Fruit fly (Drosophila melanogaster) whole organism, embryonic: ENCODE results near the gene CG43610.

Experiments used
- Awh ChIP-seq: fragments of 200-800 bp; sonication (Bioruptor generic); IDR thresholded peaks from 2 replicates; pipeline ENCODE4, ENCODE4 v1.3.6; 2022; ENCODE audit warnings: missing biosample characterization, missing genetic modification characterization
- C15 ChIP-seq: fragments of 200-800 bp; sonication (Bioruptor generic); IDR thresholded peaks from 3 replicates; pipeline ENCODE4 v1.3.6; 2022; ENCODE audit warnings: missing biosample characterization, missing genetic modification characterization
- CG10274 ChIP-seq: fragments of 200-800 bp; sonication (Bioruptor generic); optimal IDR thresholded peaks from 3 replicates; lab custom pipeline; 2017; ENCODE audit warnings: missing biosample characterization, mild to moderate bottlenecking, missing genetic modification characterization
- CG11247 ChIP-seq: fragments of 200-800 bp; sonication (Bioruptor generic); IDR thresholded peaks from 2 replicates; pipeline ENCODE4 v1.3.6; 2022; ENCODE audit warnings: missing biosample characterization, missing genetic modification characterization
- CG12659 ChIP-seq: fragments of 200-800 bp; sonication (Bioruptor generic); optimal IDR thresholded peaks from 3 replicates; lab custom pipeline; 2017; ENCODE audit warnings: mild to moderate bottlenecking, missing biosample characterization, missing genetic modification reagents, missing genetic modification characterization
- CG14014 ChIP-seq: fragments of 200-800 bp; sonication (Bioruptor generic); IDR thresholded peaks from 2 replicates; pipeline ENCODE4 v1.3.6; 2022; ENCODE audit warnings: missing biosample characterization, missing genetic modification characterization
- CG15011 ChIP-seq: fragments of 200-800 bp; sonication (Bioruptor generic); optimal IDR thresholded peaks from 3 replicates; lab custom pipeline; 2018; ENCODE audit warnings: missing biosample characterization, mild to moderate bottlenecking, missing genetic modification characterization
- CG18599 ChIP-seq: fragments of 200-800 bp; sonication (Bioruptor generic); optimal IDR thresholded peaks from 3 replicates; lab custom pipeline; 2017; ENCODE audit warnings: missing biosample characterization, missing genetic modification characterization, mild to moderate bottlenecking, moderate library complexity, missing genetic modification reagents
- CG2120 ChIP-seq: fragments of 200-800 bp; sonication (Bioruptor generic); optimal IDR thresholded peaks from 3 replicates; lab custom pipeline; 2016; ENCODE audit warnings: missing biosample characterization, missing genetic modification characterization
- CG3726 ChIP-seq: fragments of 200-800 bp; sonication (Bioruptor generic); IDR thresholded peaks from 3 replicates; pipeline ENCODE4, ENCODE4 v1.3.6; 2022; ENCODE audit warnings: missing biosample characterization, missing genetic modification characterization
- CG4360 ChIP-seq: fragments of 200-800 bp; sonication (Bioruptor generic); IDR thresholded peaks from 2 replicates; pipeline ENCODE4 v1.3.6; 2022; ENCODE audit warnings: missing biosample characterization, missing genetic modification characterization
- CG6813 ChIP-seq: fragments of 200-800 bp; sonication (Bioruptor generic); optimal IDR thresholded peaks from 2 replicates; lab custom pipeline; 2017; ENCODE audit warnings: missing biosample characterization, missing genetic modification characterization, mild to moderate bottlenecking, moderate library complexity, missing genetic modification reagents
- CG7745 ChIP-seq: fragments of 200-800 bp; sonication (Bioruptor generic); optimal IDR thresholded peaks from 2 replicates; lab custom pipeline; 2018; ENCODE audit warnings: missing biosample characterization, mild to moderate bottlenecking, missing genetic modification characterization, moderate library complexity
- Camta ChIP-seq: fragments of 200-800 bp; sonication (Bioruptor generic); optimal IDR thresholded peaks from 2 replicates; lab custom pipeline; 2016; ENCODE audit warnings: missing biosample characterization, missing genetic modification characterization
- Chrac-16 ChIP-seq: fragments of 200-800 bp; sonication (Bioruptor generic); optimal IDR thresholded peaks from 3 replicates; lab custom pipeline; 2016; ENCODE audit warnings: missing biosample characterization, missing genetic modification characterization
- CoRest ChIP-seq: fragments of 200-800 bp; sonication (Bioruptor generic); optimal IDR thresholded peaks from 3 replicates; lab custom pipeline; 2018; ENCODE audit warnings: missing biosample characterization, mild to moderate bottlenecking, missing genetic modification characterization, moderate library complexity
- D ChIP-seq, 2 experiments: fragments of 200-800 bp in 1 of 2; fragments of >200 bp in 1 of 2; sonication (Bioruptor generic) in 1 of 2; optimal IDR thresholded peaks; 2 replicates in 1 of 2; 3 replicates in 1 of 2; lab custom pipeline; 2017; ENCODE audit warnings: mild to moderate bottlenecking in 1 of 2, missing biosample characterization in 1 of 2, missing genetic modification characterization in 1 of 2, missing genetic modification reagents in 1 of 2
- Dad ChIP-seq: fragments of 200-800 bp; sonication (Bioruptor generic); optimal IDR thresholded peaks from 3 replicates; lab custom pipeline; 2016; ENCODE audit warnings: missing biosample characterization, missing genetic modification characterization
- Dek ChIP-seq: fragments of 200-800 bp; sonication (Bioruptor generic); optimal IDR thresholded peaks from 3 replicates; lab custom pipeline; 2019; ENCODE audit warnings: missing biosample characterization, mild to moderate bottlenecking, missing genetic modification characterization, moderate library complexity
- Dp ChIP-seq: fragments of 200-800 bp; sonication (Bioruptor generic); optimal IDR thresholded peaks from 2 replicates; lab custom pipeline; 2018; ENCODE audit warnings: missing biosample characterization, mild to moderate bottlenecking, missing genetic modification characterization, moderate library complexity
- Dref ChIP-seq: fragments of 200-800 bp; sonication (Bioruptor generic); IDR thresholded peaks from 2 replicates; pipeline ENCODE4 v1.3.6; 2022; ENCODE audit warnings: missing biosample characterization, missing genetic modification characterization
- Drgx ChIP-seq: fragments of 200-800 bp; sonication (Bioruptor generic); IDR thresholded peaks from 2 replicates; pipeline ENCODE4 v1.3.6; 2022; ENCODE audit warnings: missing biosample characterization, missing genetic modification characterization
- E2f1 ChIP-seq: fragments of 200-800 bp; sonication (Bioruptor generic); IDR thresholded peaks from 2 replicates; pipeline ENCODE4 v1.3.6; 2022; ENCODE audit warnings: missing biosample characterization, missing genetic modification characterization
- Fer3 ChIP-seq: fragments of 200-800 bp; sonication (Bioruptor generic); optimal IDR thresholded peaks from 2 replicates; lab custom pipeline; 2018; ENCODE audit warnings: missing biosample characterization, mild to moderate bottlenecking, missing genetic modification characterization, moderate library complexity
- HLH4C ChIP-seq: fragments of 200-800 bp; sonication (Bioruptor generic); IDR thresholded peaks from 3 replicates; pipeline ENCODE4 v1.3.6; 2022; ENCODE audit warnings: missing biosample characterization, missing genetic modification characterization; ENCODE audit not compliant: partially characterized antibody
- Lhr ChIP-seq: fragments of 200-800 bp; sonication (Bioruptor generic); optimal IDR thresholded peaks from 3 replicates; lab custom pipeline; 2017; ENCODE audit warnings: mild to moderate bottlenecking, missing biosample characterization, missing genetic modification reagents, missing genetic modification characterization
- Max ChIP-seq: fragments of 200-800 bp; sonication (Bioruptor generic); optimal IDR thresholded peaks from 2 replicates; lab custom pipeline; 2016; ENCODE audit warnings: missing biosample characterization, mild to moderate bottlenecking, missing genetic modification characterization
- Med ChIP-seq: fragments of 200-800 bp; sonication (Bioruptor generic); peaks from one replicate; lab custom pipeline; 2016; ENCODE audit warnings: missing biosample characterization, missing genetic modification characterization, mild to moderate bottlenecking, inconsistent platforms, moderate library complexity
- NK7.1 ChIP-seq: fragments of 200-800 bp; sonication (Bioruptor generic); optimal IDR thresholded peaks from 3 replicates; lab custom pipeline; 2016; ENCODE audit warnings: missing biosample characterization, missing genetic modification characterization
- Oli ChIP-seq: fragments of 200-800 bp; sonication (Bioruptor generic); optimal IDR thresholded peaks from 2 replicates; lab custom pipeline; 2018; ENCODE audit warnings: missing biosample characterization, mild to moderate bottlenecking, missing genetic modification characterization, moderate library complexity
- Rfx ChIP-seq: fragments of 200-800 bp; sonication (Bioruptor generic); IDR thresholded peaks from 2 replicates; pipeline ENCODE4 v1.3.6; 2022; ENCODE audit warnings: missing biosample characterization, missing genetic modification characterization
- Side ChIP-seq: fragments of 200-800 bp; sonication (Bioruptor generic); optimal IDR thresholded peaks from 2 replicates; lab custom pipeline; 2016; ENCODE audit warnings: missing biosample characterization, missing genetic modification characterization
- Six4 ChIP-seq: fragments of 200-800 bp; sonication (Bioruptor generic); optimal IDR thresholded peaks from 2 replicates; lab custom pipeline; 2016; ENCODE audit warnings: missing biosample characterization, missing genetic modification characterization
- Sry-β ChIP-seq: fragments of 200-800 bp; sonication (Bioruptor generic); optimal IDR thresholded peaks from 2 replicates; lab custom pipeline; 2018; ENCODE audit warnings: missing biosample characterization, mild to moderate bottlenecking, missing genetic modification characterization, moderate library complexity
- Stat92E ChIP-seq, 3 experiments: fragments of >200 bp in 2 of 3; fragments of 200-800 bp in 1 of 3; sonication (Bioruptor generic) in 1 of 3; optimal IDR thresholded peaks; 2 replicates each; lab custom pipeline; 2017 to 2019; ENCODE audit warnings: missing biosample characterization in 3 of 3, missing genetic modification characterization in 3 of 3, mild to moderate bottlenecking in 1 of 3, moderate library complexity in 1 of 3
- chif ChIP-seq, 2 experiments: fragments of 200-800 bp; sonication (Bioruptor generic); optimal IDR thresholded peaks; 3 replicates each; lab custom pipeline; 2016; ENCODE audit warnings: missing biosample characterization in 2 of 2, missing genetic modification characterization in 2 of 2
- fru ChIP-seq: fragments of >200 bp; optimal IDR thresholded peaks from 2 replicates; lab custom pipeline; 2017
- her ChIP-seq: fragments of 200-800 bp; sonication (Bioruptor generic); optimal IDR thresholded peaks from 2 replicates; lab custom pipeline; 2016; ENCODE audit warnings: missing biosample characterization, missing genetic modification characterization
- insv ChIP-seq, 2 experiments: fragments of 200-800 bp; sonication (Bioruptor generic); optimal IDR thresholded peaks; 3 replicates each; lab custom pipeline; 2016 to 2018; ENCODE audit warnings: missing biosample characterization in 2 of 2, missing genetic modification characterization in 2 of 2
- lilli ChIP-seq: fragments of 200-800 bp; sonication (Bioruptor generic); optimal IDR thresholded peaks from 3 replicates; lab custom pipeline; 2016; ENCODE audit warnings: missing biosample characterization, missing genetic modification characterization
- nerfin-2 ChIP-seq: fragments of 200-800 bp; sonication (Bioruptor generic); IDR thresholded peaks from 2 replicates; pipeline ENCODE4 v1.3.6; 2022; ENCODE audit warnings: missing biosample characterization, missing genetic modification characterization; ENCODE audit not compliant: partially characterized antibody
- org-1 ChIP-seq: fragments of 200-800 bp; sonication (Bioruptor generic); optimal IDR thresholded peaks from 2 replicates; lab custom pipeline; 2017; ENCODE audit warnings: missing biosample characterization, missing genetic modification characterization
- prd ChIP-seq, 3 experiments: fragments of >200 bp in 2 of 3; fragments of 200-800 bp in 1 of 3; sonication (Bioruptor generic) in 1 of 3; optimal IDR thresholded peaks in 2 of 3; IDR thresholded peaks in 1 of 3; 2 replicates in 2 of 3; 3 replicates in 1 of 3; pipeline versions ENCODE4 v1.3.6 to Lab custom; 2017 to 2022; ENCODE audit warnings: missing biosample characterization in 1 of 3, missing genetic modification characterization in 1 of 3
- ranshi ChIP-seq: fragments of 200-800 bp; sonication (Bioruptor generic); IDR thresholded peaks from 2 replicates; pipeline ENCODE4 v1.3.6; 2022; ENCODE audit warnings: missing biosample characterization, missing genetic modification characterization
- row ChIP-seq: fragments of 200-800 bp; sonication (Bioruptor generic); IDR thresholded peaks from 3 replicates; pipeline ENCODE4 v1.3.6; 2022; ENCODE audit warnings: missing biosample characterization, missing genetic modification characterization
- so ChIP-seq: fragments of 200-800 bp; sonication (Bioruptor generic); IDR thresholded peaks from 3 replicates; pipeline ENCODE4 v1.3.6; 2022; ENCODE audit warnings: missing biosample characterization, missing genetic modification characterization
- tx ChIP-seq: fragments of 200-800 bp; sonication (Bioruptor generic); optimal IDR thresholded peaks from 2 replicates; lab custom pipeline; 2016; ENCODE audit warnings: missing biosample characterization, missing genetic modification characterization

Gene CG43610

DNA sequence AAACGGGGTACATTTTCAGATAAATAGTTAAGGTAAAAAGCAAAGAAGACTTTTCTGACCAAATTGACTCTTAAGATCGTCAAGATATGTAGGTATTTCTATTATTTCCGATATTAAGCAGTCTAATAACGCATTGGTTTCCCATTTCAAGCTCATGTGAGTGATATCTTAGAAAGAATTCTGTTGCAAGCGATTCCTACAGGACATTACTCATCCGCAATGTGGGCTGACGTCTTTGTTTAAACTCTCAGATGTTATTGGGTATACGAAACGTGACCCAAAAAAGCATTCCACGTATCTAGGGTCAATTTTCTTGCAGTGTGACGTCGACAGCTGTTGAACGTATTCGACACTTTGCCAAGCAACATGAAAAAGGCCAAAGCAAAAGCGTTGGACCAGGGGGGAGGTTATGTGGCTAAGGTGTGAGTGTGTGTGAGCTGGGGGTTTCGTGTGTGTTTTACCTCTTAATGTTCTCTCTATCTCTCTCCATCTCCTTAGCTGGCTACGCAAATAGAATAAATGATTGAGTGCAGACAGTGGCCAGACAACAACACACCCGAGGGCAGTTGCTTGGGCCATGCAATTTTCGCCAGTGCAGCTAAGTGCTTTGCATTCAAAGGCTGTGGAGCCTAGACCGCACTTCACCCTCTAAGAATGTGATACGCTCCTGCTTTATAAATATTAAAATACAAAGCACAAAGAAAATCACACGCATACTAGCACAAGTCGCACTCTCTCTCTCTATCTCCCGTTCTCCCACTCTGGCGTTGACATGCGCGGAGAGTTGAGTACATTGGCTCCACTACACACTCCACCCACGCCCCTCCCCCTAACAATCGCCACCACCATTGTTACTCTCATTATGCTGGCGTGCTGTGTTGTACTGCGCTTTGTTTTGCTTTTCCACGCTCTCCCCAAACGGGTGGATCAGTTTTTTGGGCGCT lies 11.7 kb upstream of the CG43610 start (continued):
- TF ChIP-seq CG2120 (GFP tag; lab: Kevin White, UChicago) (peak; percentile 97), CG18599 (GFP tag; lab: Kevin White, UChicago) (peak; percentile 93), CG7745 (tag; lab: Kevin White, UChicago) (no peak), nerfin-2 (GFP tag; lab: Robert Waterston, UW) (no peak), chif (GFP tag; optimal IDR thresholded peaks at IDR 0.05; lab: Kevin White, UChicago) (peak; percentile 92 to 96), Dp (GFP tag; lab: Kevin White, UChicago) (peak; percentile 19), C15 (peak; percentile 76; the same call in 2 of the 3 replicates), fru (lab: Kevin White, UChicago) (no peak), Fer3 (tag; lab: Kevin White, UChicago) (peak; percentile 88), D (optimal IDR thresholded peaks at IDR 0.05; lab: Kevin White, UChicago) (no peak), D (GFP tag; optimal IDR thresholded peaks at IDR 0.05; lab: Kevin White, UChicago) (peak; percentile 97), E2f1 (peak; percentile 89), Sry-β (GFP tag; lab: Kevin White, UChicago) (peak; percentile 57), Max (GFP tag; lab: Kevin White, UChicago) (peak; percentile 93), org-1 (GFP tag; lab: Kevin White, UChicago) (peak; percentile 97), Dek (tag; lab: Kevin White, UChicago) (peak; percentile 94), CG10274 (GFP tag; lab: Kevin White, UChicago) (peak; percentile 90), Stat92E (GFP tag; optimal IDR thresholded peaks at IDR 0.05; lab: Kevin White, UChicago) (peak in 2 of 3 experiments; percentile 88 to 91), Med (GFP tag; lab: Kevin White, UChicago) (peak; percentile 98), Six4 (GFP tag; lab: Kevin White, UChicago) (peak; percentile 97), CG14014 (GFP tag; lab: Robert Waterston, UW) (peak; percentile 87), her (peak; percentile 94), HLH4C (GFP tag; lab: Robert Waterston, UW) (peak; percentile 47; the same call in 1 of the 3 replicates), insv (GFP tag; optimal IDR thresholded peaks at IDR 0.05; lab: Kevin White, UChicago) (peak; percentile 49 to 72), Dad (GFP tag; lab: Kevin White, UChicago) (peak; percentile 95), Rfx (GFP tag; lab: Robert Waterston, UW) (peak; percentile 91), Drgx (GFP tag; lab: Robert Waterston, UW) (peak; percentile 87), CG12659 (GFP tag; lab: Kevin White, UChicago) (peak; percentile 98), CG6813 (GFP tag; lab: Kevin White, UChicago) (peak; percentile 83), Awh (GFP tag; lab: Robert Waterston, UW) (peak; percentile 53), Side (GFP tag; lab: Kevin White, UChicago) (peak; percentile 96), CG11247 (GFP tag; lab: Robert Waterston, UW) (peak; percentile 73), so (GFP tag; lab: Robert Waterston, UW) (peak; percentile 82; the same call in 2 of the 3 replicates), lilli (peak; percentile 95), Dref (GFP tag; lab: Robert Waterston, UW) (no peak), Camta (peak; percentile 97), prd (optimal IDR thresholded peaks at IDR 0.05; lab: Kevin White, UChicago) (no peak), prd (GFP tag; IDR thresholded peaks at IDR 0.05; lab: Robert Waterston, UW) (peak; percentile 91), Oli (tag; lab: Kevin White, UChicago) (peak; percentile 97), CG15011 (GFP tag; lab: Kevin White, UChicago) (peak; percentile 96), CG3726 (GFP tag; lab: Robert Waterston, UW) (peak; percentile 57; the same call in 2 of the 3 replicates), ranshi (GFP tag; lab: Robert Waterston, UW) (peak; percentile 83), tx (peak; percentile 97), row (GFP tag; lab: Robert Waterston, UW) (peak; percentile 92), CG4360 (peak; percentile 41; the same call in 1 of the 2 replicates), Chrac-16 (GFP tag; lab: Kevin White, UChicago) (peak; percentile 94), Lhr (GFP tag; lab: Kevin White, UChicago) (peak; percentile 82), NK7.1 (GFP tag; lab: Kevin White, UChicago) (peak; percentile 95), CoRest (tag; lab: Kevin White, UChicago) (peak; percentile 99)
